Fruit fly (Drosophila melanogaster) Kc167 (cell line): ENCODE results near the gene SNF4Agamma.

Source experiments
- Myc ChIP-seq: fragments of >200 bp; optimal IDR thresholded peaks from 2 replicates; lab custom pipeline; 2017; ENCODE audit warnings: missing external identifiers
- Sin3A ChIP-seq: fragments of >200 bp; optimal IDR thresholded peaks from 2 replicates; lab custom pipeline; 2018; ENCODE audit warnings: missing external identifiers
- h ChIP-seq: fragments of >200 bp; optimal IDR thresholded peaks from 3 replicates; lab custom pipeline; 2018; ENCODE audit warnings: missing external identifiers
- insv ChIP-seq: fragments of >200 bp; optimal IDR thresholded peaks from 3 replicates; lab custom pipeline; 2018; ENCODE audit warnings: missing external identifiers
- psq ChIP-seq: fragments of >200 bp; optimal IDR thresholded peaks from 2 replicates; lab custom pipeline; 2017; ENCODE audit warnings: missing external identifiers
- ttk ChIP-seq: sonication (Bioruptor generic); optimal IDR thresholded peaks from 2 replicates; lab custom pipeline; 2017; ENCODE audit warnings: missing external identifiers

SNF4Agamma gene

dm6 chr3R:21218733-21219165 lies 78.2 kb downstream of the SNF4Agamma start, which contains the start of the genes Smyd5 and Oga:
Gene Smyd5 (minus strand): TSS chr3R:21218791.
Gene Oga (plus strand): TSS chr3R:21219077.
- TF ChIP-seq Myc (no peak), psq (lab: Kevin White, UChicago) (no peak), insv (lab: Kevin White, UChicago) (no peak), h (lab: Kevin White, UChicago) (no peak), Sin3A (lab: Kevin White, UChicago) (no peak), ttk (lab: Kevin White, UChicago) (no peak)

DNA sequence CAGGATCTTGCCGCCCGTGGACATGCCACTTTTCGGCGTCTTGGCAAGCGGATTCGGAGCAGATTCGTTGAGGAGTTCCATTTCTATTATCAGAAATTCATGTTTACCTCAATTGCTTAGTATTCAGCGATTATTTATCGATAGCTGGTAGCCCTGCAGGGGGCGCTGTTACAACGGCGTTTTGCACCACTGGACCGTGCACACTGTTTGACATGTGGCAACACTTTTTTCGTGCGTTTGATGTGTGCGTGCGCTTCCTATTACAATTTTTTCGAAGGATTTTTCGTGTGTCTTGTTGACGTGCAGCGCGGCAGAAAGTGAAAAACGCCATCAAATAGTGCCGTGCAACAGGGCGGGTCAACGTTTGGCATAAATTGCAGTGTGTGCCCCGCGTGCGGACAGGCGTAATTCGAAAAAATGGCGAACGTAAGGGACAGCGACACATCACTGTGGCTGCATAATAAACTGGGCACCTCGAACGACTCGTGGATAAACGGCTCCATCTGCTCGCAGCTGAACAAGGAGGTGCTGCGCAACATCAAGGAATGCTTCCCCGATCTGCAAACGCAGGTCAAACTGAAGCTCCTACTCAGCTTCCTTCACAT lies 83.0 kb downstream of the SNF4Agamma start, which contains the start of the genes CG3337 and Nelf-A:
Gene CG3337 (minus strand): TSS at position 132 of the 605 bp plus-strand sequence.
Gene Nelf-A (plus strand): TSS at position 252 of the 605 bp plus-strand sequence.
- TF ChIP-seq ttk (lab: Kevin White, UChicago) (no peak), insv (lab: Kevin White, UChicago) (no peak), Sin3A (lab: Kevin White, UChicago) (no peak), h (lab: Kevin White, UChicago) (no peak), psq (lab: Kevin White, UChicago) (no peak), Myc (no peak)

DNA sequence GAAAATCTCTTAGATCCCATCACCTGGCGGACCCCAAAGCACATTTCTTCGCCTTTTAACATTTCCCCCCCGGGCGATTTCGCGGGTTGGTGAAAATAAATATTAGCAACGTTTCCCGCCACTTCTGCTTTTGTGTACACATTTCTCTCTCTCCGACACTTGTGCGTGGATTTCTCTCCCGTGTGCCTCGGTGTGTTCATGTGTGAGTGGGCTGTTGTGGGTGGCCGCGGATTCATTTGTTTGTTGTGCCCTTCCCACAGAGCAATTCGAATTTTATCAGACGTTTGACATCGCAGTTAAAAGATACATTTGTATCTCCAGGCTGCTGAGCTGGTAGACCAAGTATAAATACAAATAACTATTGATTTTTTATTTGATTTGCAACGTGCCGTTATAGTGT lies 83.7 kb downstream of the SNF4Agamma start:
- TF ChIP-seq Myc (no peak), psq (lab: Kevin White, UChicago) (no peak), ttk (lab: Kevin White, UChicago) (no peak), insv (lab: Kevin White, UChicago) (no peak), h (lab: Kevin White, UChicago) (no peak), Sin3A (lab: Kevin White, UChicago) (no peak)

DNA sequence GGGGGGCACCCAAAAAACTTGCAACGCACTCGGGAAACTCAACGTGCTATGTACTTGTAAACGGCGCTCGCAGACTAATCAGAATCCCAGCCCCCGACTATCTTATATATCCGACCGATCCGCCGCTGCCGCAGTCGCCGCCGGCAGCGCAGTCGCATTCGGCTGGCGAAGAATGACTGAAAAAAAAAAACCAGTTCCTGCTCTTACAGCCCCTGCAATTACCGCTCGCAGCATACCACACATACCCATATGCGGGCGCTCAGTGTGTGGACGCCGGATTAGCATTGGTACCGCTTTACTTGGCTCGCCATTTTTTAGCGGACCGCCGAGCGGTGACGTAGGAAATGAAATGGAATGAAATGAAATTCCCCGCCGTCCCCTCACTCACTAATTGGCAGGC lies 96.6 kb downstream of the SNF4Agamma start, which contains the start of gene e:
Gene e (minus strand): TSS at position 79 of the 400 bp plus-strand sequence.
- TF ChIP-seq insv (lab: Kevin White, UChicago) (no peak), h (lab: Kevin White, UChicago) (no peak), Myc (no peak), ttk (lab: Kevin White, UChicago) (no peak), Sin3A (lab: Kevin White, UChicago) (no peak)

- TF ChIP-seq h (lab: Kevin White, UChicago) (no peak), ttk (lab: Kevin White, UChicago) (no peak), insv (lab: Kevin White, UChicago) (no peak), psq (lab: Kevin White, UChicago) (no peak), Myc (no peak), Sin3A (lab: Kevin White, UChicago) (no peak)
Observed at dm6 chr3R:21241332-21241731, 100.8 kb downstream of the SNF4Agamma start.

dm6 chr3R:21242318-21242717 lies 101.8 kb downstream of the SNF4Agamma start, which contains the start of gene CG5892:
Gene CG5892 (plus strand): TSS chr3R:21242618.
- TF ChIP-seq insv (lab: Kevin White, UChicago) (no peak), psq (lab: Kevin White, UChicago) (no peak), Sin3A (lab: Kevin White, UChicago) (no peak)

DNA sequence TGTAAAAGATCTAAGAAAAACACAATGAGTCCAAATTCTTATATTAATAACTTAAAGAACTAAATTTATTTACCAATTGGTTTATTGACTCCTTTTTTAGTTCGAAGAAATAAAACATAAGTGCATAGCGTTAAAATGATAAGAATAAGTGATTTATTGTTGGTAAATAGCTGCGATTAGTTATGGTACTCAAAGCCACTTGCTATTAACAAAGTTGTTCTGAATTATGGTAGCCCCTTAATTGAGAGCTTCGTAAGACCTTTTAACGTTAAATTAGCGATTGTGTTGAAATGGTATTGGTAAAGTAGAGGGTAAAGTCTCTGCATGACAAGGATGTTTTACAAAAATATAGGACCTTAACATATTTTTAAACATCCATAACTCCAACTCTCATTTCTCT lies 105.3 kb downstream of the SNF4Agamma start:
- TF ChIP-seq psq (lab: Kevin White, UChicago) (no peak), h (lab: Kevin White, UChicago) (no peak), insv (lab: Kevin White, UChicago) (no peak), ttk (lab: Kevin White, UChicago) (no peak), Sin3A (lab: Kevin White, UChicago) (no peak), Myc (no peak)

DNA sequence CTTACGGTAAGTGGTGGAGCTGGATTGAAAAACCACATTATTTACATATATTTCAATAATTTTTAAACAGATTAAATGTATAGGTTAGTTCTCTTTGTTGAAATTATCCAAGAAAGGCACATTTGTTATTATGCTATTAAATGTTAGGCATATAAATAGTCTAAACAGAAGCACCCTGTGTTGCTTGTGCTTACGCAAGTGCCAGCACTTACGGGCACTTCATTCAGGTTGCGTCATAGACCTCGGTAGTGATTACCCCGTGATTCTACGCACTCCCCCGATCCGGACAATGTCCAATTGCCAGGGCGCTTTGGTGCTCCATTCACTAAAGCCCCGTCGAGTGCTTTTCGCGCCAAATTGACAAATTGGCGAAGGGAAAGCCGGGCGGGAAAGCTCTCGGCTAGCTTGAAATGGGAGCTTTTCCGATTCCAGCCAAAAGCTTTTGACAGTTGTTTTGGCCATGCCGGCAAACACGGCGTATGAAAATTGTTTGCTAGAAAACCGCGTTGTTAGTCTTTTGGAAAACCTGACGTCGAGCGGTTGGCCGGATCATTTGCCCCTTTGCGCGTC lies 106.0 kb downstream of the SNF4Agamma start, which contains the start of gene ETHR:
Gene ETHR (plus strand): TSS at position 520 of the 570 bp plus-strand sequence.
- TF ChIP-seq Myc (no peak), h (lab: Kevin White, UChicago) (no peak), ttk (lab: Kevin White, UChicago) (no peak), psq (lab: Kevin White, UChicago) (no peak), Sin3A (lab: Kevin White, UChicago) (no peak), insv (lab: Kevin White, UChicago) (no peak)

DNA sequence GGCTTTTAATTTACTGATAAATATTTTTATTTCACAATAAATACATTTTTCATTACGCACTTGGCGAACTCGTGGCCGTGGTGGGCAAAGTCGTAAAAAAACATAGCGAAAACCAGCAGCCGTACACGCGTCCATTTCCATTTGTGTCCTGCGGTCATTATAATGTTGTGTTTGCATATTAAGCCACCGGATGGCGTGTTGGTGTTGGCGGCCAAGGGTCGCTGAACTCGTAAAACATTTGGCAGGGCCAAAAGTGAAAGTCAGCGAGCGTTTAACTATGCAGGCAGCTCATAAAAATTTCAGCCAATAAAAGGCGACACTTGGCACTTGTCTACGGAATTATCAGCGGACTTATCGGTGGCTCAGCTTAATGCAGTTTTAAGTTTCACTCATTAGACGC lies 111.9 kb downstream of the SNF4Agamma start:
- TF ChIP-seq psq (lab: Kevin White, UChicago) (no peak), Sin3A (lab: Kevin White, UChicago) (no peak), h (lab: Kevin White, UChicago) (no peak), insv (lab: Kevin White, UChicago) (no peak)

DNA sequence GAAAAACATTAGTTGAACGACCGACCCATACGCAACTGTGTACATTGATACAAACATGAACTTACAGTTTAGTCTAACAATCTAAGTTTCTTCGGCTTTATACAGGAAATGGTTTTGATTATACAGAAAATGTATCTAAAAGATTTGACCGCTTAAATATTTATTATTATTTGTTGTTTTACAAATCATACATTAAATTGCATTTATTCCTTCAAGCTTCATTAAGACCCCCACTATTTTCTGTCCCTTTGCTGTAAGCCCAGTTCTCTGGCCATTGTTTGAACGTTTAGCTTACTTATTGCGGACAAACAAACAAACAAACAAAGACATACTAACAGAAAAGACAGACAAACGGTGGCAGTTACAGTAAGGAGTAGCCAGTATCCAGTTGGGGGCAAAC lies 113.8 kb downstream of the SNF4Agamma start:
- TF ChIP-seq Myc: no peak
- no peak for TF ChIP-seq insv (lab: Kevin White, UChicago)
- no peak for TF ChIP-seq Sin3A (lab: Kevin White, UChicago)
- TF ChIP-seq ttk (lab: Kevin White, UChicago): no peak
- no peak for TF ChIP-seq h (lab: Kevin White, UChicago)
- TF ChIP-seq psq (lab: Kevin White, UChicago): no peak

- no peak for TF ChIP-seq psq (lab: Kevin White, UChicago)
Observed at dm6 chr3R:21260795-21261194, 120.3 kb downstream of the SNF4Agamma start.

DNA sequence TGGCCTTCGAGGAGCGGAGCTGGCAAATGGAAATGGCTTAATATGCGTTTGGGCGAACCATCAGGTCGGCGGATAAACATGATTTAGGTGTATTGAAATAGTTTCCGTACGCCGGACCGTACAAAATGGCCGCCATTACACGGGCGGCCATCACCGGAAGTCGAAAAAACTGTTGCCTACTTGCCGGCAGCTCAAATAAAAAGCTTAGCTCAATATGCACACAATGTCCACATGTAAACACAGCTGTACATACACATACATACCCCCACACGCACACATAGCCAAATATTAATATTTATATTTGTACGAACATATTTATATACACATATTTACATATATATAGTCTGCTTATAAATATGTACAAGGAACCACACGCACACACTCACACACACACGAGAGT lies 122.6 kb downstream of the SNF4Agamma start:
- no peak for TF ChIP-seq ttk (lab: Kevin White, UChicago)
- TF ChIP-seq Sin3A (lab: Kevin White, UChicago): no peak
- TF ChIP-seq Myc: no peak
